Fruit fly (Drosophila melanogaster) whole organism, prepupa: ENCODE data around the gene CG46318.

Source experiments
- CG10631 ChIP-seq: fragments of 200-800 bp; sonication (Bioruptor generic); optimal IDR thresholded peaks from 2 replicates; lab custom pipeline; 2016; ENCODE audit warnings: missing biosample characterization, missing genetic modification characterization
- CG10669 ChIP-seq: fragments of 200-800 bp; sonication (Bioruptor generic); optimal IDR thresholded peaks from 3 replicates; lab custom pipeline; 2018; ENCODE audit warnings: missing biosample characterization, mild to moderate bottlenecking, missing genetic modification characterization, moderate library complexity
- CG31627 ChIP-seq: fragments of 200-800 bp; sonication (Bioruptor generic); optimal IDR thresholded peaks from 3 replicates; lab custom pipeline; 2016; ENCODE audit warnings: missing biosample characterization, missing genetic modification characterization
- CG34406 ChIP-seq: fragments of 200-800 bp; sonication (Bioruptor generic); optimal IDR thresholded peaks from 3 replicates; lab custom pipeline; 2016; ENCODE audit warnings: missing biosample characterization, missing genetic modification characterization
- CG6163 ChIP-seq: fragments of 200-800 bp; sonication (Bioruptor generic); IDR thresholded peaks from 3 replicates; pipeline ENCODE4 v1.3.6; 2022; ENCODE audit warnings: missing biosample characterization, missing genetic modification characterization
- CG6276 ChIP-seq: fragments of 200-800 bp; sonication (Bioruptor generic); optimal IDR thresholded peaks from 2 replicates; lab custom pipeline; 2017; ENCODE audit warnings: missing biosample characterization, mild to moderate bottlenecking, missing genetic modification characterization
- CG6792 ChIP-seq: fragments of 200-800 bp; sonication (Bioruptor generic); optimal IDR thresholded peaks from 3 replicates; lab custom pipeline; 2016; ENCODE audit warnings: missing biosample characterization, missing genetic modification characterization
- CG6808 ChIP-seq: fragments of 200-800 bp; sonication (Bioruptor generic); optimal IDR thresholded peaks from 3 replicates; lab custom pipeline; 2017; ENCODE audit warnings: missing biosample characterization, missing genetic modification characterization, mild to moderate bottlenecking, moderate library complexity, missing genetic modification reagents
- CG7368 ChIP-seq: fragments of 200-800 bp; sonication (Bioruptor generic); optimal IDR thresholded peaks from 3 replicates; lab custom pipeline; 2016; ENCODE audit warnings: missing biosample characterization, missing genetic modification characterization
- CG8119 ChIP-seq: fragments of 200-800 bp; sonication (Bioruptor generic); IDR thresholded peaks from 3 replicates; pipeline ENCODE4 v1.3.6; 2022; ENCODE audit warnings: missing biosample characterization, missing genetic modification characterization
- CG8319 ChIP-seq: fragments of 200-800 bp; sonication (Bioruptor generic); optimal IDR thresholded peaks from 3 replicates; lab custom pipeline; 2016; ENCODE audit warnings: missing biosample characterization, missing genetic modification characterization
- CG8632 ChIP-seq: fragments of 200-800 bp; sonication (Bioruptor generic); optimal IDR thresholded peaks from 3 replicates; lab custom pipeline; 2016; ENCODE audit warnings: missing biosample characterization, missing genetic modification characterization
- CG9139 ChIP-seq: fragments of 200-800 bp; sonication (Bioruptor generic); optimal IDR thresholded peaks from 3 replicates; lab custom pipeline; 2017; ENCODE audit warnings: missing biosample characterization, mild to moderate bottlenecking, missing genetic modification characterization
- Eip75B ChIP-seq: fragments of 200-800 bp; sonication (Bioruptor generic); optimal IDR thresholded peaks from 3 replicates; lab custom pipeline; 2016; ENCODE audit warnings: missing biosample characterization, missing genetic modification characterization
- Eip78C ChIP-seq: fragments of 200-800 bp; sonication (Bioruptor generic); peaks from one replicate; lab custom pipeline; 2016; ENCODE audit warnings: missing biosample characterization, missing genetic modification characterization
- Eip93F ChIP-seq: fragments of 200-800 bp; sonication (Bioruptor generic); optimal IDR thresholded peaks from 2 replicates; lab custom pipeline; 2016; ENCODE audit warnings: missing biosample characterization, mild to moderate bottlenecking, missing genetic modification characterization
- Ets21C ChIP-seq: fragments of 200-800 bp; sonication (Bioruptor generic); optimal IDR thresholded peaks from 3 replicates; lab custom pipeline; 2016; ENCODE audit warnings: missing biosample characterization, missing genetic modification characterization
- Ets96B ChIP-seq: fragments of 200-800 bp; optimal IDR thresholded peaks from 2 replicates; lab custom pipeline; 2019; ENCODE audit warnings: missing biosample characterization, mild to moderate bottlenecking, missing genetic modification characterization, moderate library complexity
- Hr38 ChIP-seq: sonication (Bioruptor generic); optimal IDR thresholded peaks from 2 replicates; lab custom pipeline; 2016; ENCODE audit warnings: missing biosample characterization, missing genetic modification characterization
- Hr39 ChIP-seq: fragments of 200-800 bp; sonication (Bioruptor generic); optimal IDR thresholded peaks from 2 replicates; lab custom pipeline; 2016; ENCODE audit warnings: missing biosample characterization, missing genetic modification characterization
- Met ChIP-seq: fragments of 200-800 bp; sonication (Bioruptor generic); optimal IDR thresholded peaks from 3 replicates; lab custom pipeline; 2016; ENCODE audit warnings: missing biosample characterization, missing genetic modification characterization
- OdsH ChIP-seq: fragments of 200-800 bp; sonication (Bioruptor generic); optimal IDR thresholded peaks from 3 replicates; lab custom pipeline; 2016; ENCODE audit warnings: missing biosample characterization, missing genetic modification characterization
- Smox ChIP-seq: fragments of 200-800 bp; sonication (Bioruptor generic); optimal IDR thresholded peaks from 3 replicates; lab custom pipeline; 2016; ENCODE audit warnings: missing biosample characterization, missing genetic modification characterization
- Sox102F ChIP-seq: fragments of 200-800 bp; sonication (Bioruptor generic); optimal IDR thresholded peaks from 2 replicates; lab custom pipeline; 2016; ENCODE audit warnings: missing biosample characterization, mild to moderate bottlenecking, missing genetic modification characterization
- Sox14 ChIP-seq: fragments of 200-800 bp; sonication (Bioruptor generic); optimal IDR thresholded peaks from 3 replicates; lab custom pipeline; 2016; ENCODE audit warnings: missing biosample characterization, missing genetic modification characterization
- achi ChIP-seq: fragments of 200-800 bp; sonication (Bioruptor generic); optimal IDR thresholded peaks from 3 replicates; lab custom pipeline; 2016; ENCODE audit warnings: missing biosample characterization, missing genetic modification characterization
- cyc ChIP-seq: fragments of 200-800 bp; sonication (Bioruptor generic); optimal IDR thresholded peaks from 3 replicates; lab custom pipeline; 2016; ENCODE audit warnings: missing biosample characterization, missing genetic modification characterization
- dac ChIP-seq: fragments of 200-800 bp; sonication (Bioruptor generic); optimal IDR thresholded peaks from 2 replicates; lab custom pipeline; 2017; ENCODE audit warnings: missing biosample characterization, mild to moderate bottlenecking, missing genetic modification characterization
- dsx ChIP-seq: fragments of 200-800 bp; optimal IDR thresholded peaks from 3 replicates; lab custom pipeline; 2019; ENCODE audit warnings: missing biosample characterization, mild to moderate bottlenecking, missing genetic modification characterization, moderate library complexity; ENCODE audit not compliant: poor library complexity, severe bottlenecking
- eg ChIP-seq: fragments of 200-800 bp; sonication (Bioruptor generic); IDR thresholded peaks from 3 replicates; pipeline ENCODE4 v1.3.6; 2022; ENCODE audit warnings: missing biosample characterization, missing genetic modification characterization
- esn ChIP-seq: fragments of 200-800 bp; sonication (Bioruptor generic); optimal IDR thresholded peaks from 2 replicates; lab custom pipeline; 2016; ENCODE audit warnings: missing biosample characterization, mild to moderate bottlenecking, missing genetic modification characterization, moderate library complexity
- fkh ChIP-seq: fragments of 200-800 bp; sonication (Bioruptor generic); optimal IDR thresholded peaks from 3 replicates; lab custom pipeline; 2017; ENCODE audit warnings: missing biosample characterization, mild to moderate bottlenecking, missing genetic modification characterization, moderate library complexity
- net ChIP-seq: fragments of 200-800 bp; sonication (Bioruptor generic); optimal IDR thresholded peaks from 3 replicates; lab custom pipeline; 2016; ENCODE audit warnings: missing biosample characterization, missing genetic modification characterization
- salr ChIP-seq, 2 experiments: fragments of 200-800 bp; sonication (Bioruptor generic); optimal IDR thresholded peaks; 3 replicates each; lab custom pipeline; 2016 to 2018; ENCODE audit warnings: missing biosample characterization in 2 of 2, missing genetic modification characterization in 2 of 2, mild to moderate bottlenecking in 1 of 2
- spab ChIP-seq: fragments of 200-800 bp; sonication (Bioruptor generic); optimal IDR thresholded peaks from 2 replicates; lab custom pipeline; 2017; ENCODE audit warnings: missing biosample characterization, mild to moderate bottlenecking, missing genetic modification characterization, missing genetic modification reagents
- ss ChIP-seq, 2 experiments: fragments of 200-800 bp; sonication (Bioruptor generic); optimal IDR thresholded peaks; 2 replicates in 1 of 2; 3 replicates in 1 of 2; lab custom pipeline; 2017 to 2018; ENCODE audit warnings: mild to moderate bottlenecking in 2 of 2, missing biosample characterization in 2 of 2, missing genetic modification characterization in 2 of 2, moderate library complexity in 1 of 2
- topi ChIP-seq: fragments of 200-800 bp; sonication (Bioruptor generic); optimal IDR thresholded peaks from 3 replicates; lab custom pipeline; 2016; ENCODE audit warnings: missing biosample characterization, missing genetic modification characterization

CG46318 gene

DNA sequence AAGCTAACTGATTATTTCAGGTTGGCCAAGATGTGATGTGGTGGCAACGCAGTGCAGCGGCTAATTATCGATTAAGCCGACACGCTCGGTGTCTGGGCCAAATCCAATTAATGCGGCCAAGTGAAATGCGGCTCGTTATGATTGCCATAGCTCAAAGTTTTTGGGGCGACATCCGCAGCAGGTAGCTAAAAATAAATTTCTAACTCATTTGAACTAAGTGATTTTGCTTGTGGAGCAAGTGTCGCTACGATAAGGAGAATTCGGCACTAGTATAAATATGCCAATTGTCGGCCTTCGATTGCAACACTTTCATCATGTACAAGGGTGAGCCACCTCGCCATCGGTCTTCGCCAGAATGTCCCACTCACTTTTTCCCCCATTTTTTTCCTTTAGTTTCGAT lies 14.5 kb downstream of the CG46318 start, which contains the start of gene CG34282:
CG34282 (plus strand) TSS at position 301 of the 400 bp plus-strand sequence.
- no peak for TF ChIP-seq CG6792 (GFP tag; lab: Kevin White, UChicago)
- no peak for TF ChIP-seq CG6276
- no peak for TF ChIP-seq Sox102F (GFP tag; lab: Kevin White, UChicago)
- TF ChIP-seq esn = no peak
- TF ChIP-seq Sox14 (GFP tag; lab: Kevin White, UChicago) = no peak
- TF ChIP-seq CG10669 (GFP tag; lab: Kevin White, UChicago) = no peak
- TF ChIP-seq Met (GFP tag; lab: Kevin White, UChicago) = no peak
- TF ChIP-seq eg (GFP tag; lab: Robert Waterston, UW) = no peak
- TF ChIP-seq, all 60 proteins: peak for 0

DNA sequence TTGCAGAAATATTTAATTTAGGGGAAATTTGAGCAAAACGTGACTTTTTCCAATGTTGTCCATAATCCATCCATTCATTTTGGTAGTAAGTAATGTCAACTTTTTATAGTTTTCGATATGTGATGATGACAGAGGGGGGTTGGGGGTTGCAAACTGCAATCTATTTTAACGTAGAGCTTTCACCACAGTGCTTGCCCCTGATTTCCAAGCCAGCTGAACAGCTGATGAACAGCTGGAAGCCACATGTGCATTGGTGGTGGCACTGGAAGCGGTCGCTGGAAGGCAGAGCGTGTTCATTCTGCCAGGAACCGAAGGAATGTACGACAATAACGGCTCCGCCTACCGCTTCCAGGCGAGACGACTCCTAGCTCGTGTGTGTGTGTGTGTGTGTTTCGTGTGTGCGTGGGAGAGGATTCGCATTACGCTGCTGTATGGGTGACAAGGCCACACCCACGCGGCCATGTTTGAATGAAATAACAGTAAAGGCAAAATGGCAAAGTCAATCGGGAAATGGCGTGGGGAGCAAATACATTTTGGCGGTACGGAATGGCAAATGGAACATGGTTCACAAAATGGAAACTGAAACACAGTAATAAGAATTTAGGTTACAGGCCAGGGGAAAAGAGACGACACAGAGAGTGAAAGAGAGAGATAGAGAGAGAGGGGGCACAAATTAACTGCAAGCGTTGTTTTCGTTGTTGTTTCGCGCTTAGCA lies 18.6 kb downstream of the CG46318 start:
- TF ChIP-seq CG7368 (GFP tag; lab: Kevin White, UChicago) (no peak), cyc (GFP tag; lab: Kevin White, UChicago) (no peak), CG9139 (no peak), Eip75B (GFP tag; lab: Kevin White, UChicago) (no peak), fkh (GFP tag; lab: Kevin White, UChicago) (no peak), salr (GFP tag; optimal IDR thresholded peaks at IDR 0.05; lab: Kevin White, UChicago) (no peak), achi (GFP tag; lab: Kevin White, UChicago) (no peak)
- TF ChIP-seq, all 60 proteins: peak for 0

DNA sequence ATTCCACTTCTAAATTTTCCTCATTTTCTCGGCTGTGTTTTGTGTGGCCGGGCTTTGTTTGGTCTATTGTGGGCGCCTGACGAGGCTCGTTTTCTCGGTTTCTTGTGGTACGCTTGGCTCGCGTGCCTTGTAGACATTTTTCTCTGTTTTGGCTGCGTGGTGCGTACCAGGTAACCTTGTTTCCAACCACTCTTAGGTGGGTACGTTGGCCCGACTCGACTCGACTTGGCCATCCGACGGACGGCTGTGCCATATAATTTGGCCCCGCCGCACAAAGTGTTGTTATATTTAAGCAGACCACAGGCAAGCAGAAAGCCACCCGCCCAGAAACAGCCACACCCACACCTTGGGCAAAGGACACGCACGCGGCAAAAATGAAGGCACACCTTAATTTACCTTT lies 23.1 kb downstream of the CG46318 start:
- TF ChIP-seq CG7368 (GFP tag; lab: Kevin White, UChicago) = no peak
- no peak for TF ChIP-seq CG6792 (GFP tag; lab: Kevin White, UChicago)
- no peak for TF ChIP-seq Sox102F (GFP tag; lab: Kevin White, UChicago)
- no peak for TF ChIP-seq Ets21C (GFP tag; lab: Kevin White, UChicago)
- TF ChIP-seq Eip93F = no peak
- no peak for TF ChIP-seq CG8319
- no peak for TF ChIP-seq dac (GFP tag; lab: Kevin White, UChicago)
- TF ChIP-seq Ets96B (tag; lab: Kevin White, UChicago) = no peak
- no peak for TF ChIP-seq salr (GFP tag; optimal IDR thresholded peaks at IDR 0.05; lab: Kevin White, UChicago)
- no peak for TF ChIP-seq Hr39
- no peak for TF ChIP-seq fkh (GFP tag; lab: Kevin White, UChicago)
- no peak for TF ChIP-seq CG31627 (GFP tag; lab: Kevin White, UChicago)
- no peak for TF ChIP-seq CG34406
- TF ChIP-seq Hr38 (GFP tag; lab: Kevin White, UChicago) = no peak
- TF ChIP-seq OdsH = no peak
- no peak for TF ChIP-seq cyc (GFP tag; lab: Kevin White, UChicago)
- no peak for TF ChIP-seq net (GFP tag; lab: Kevin White, UChicago)
- no peak for TF ChIP-seq Eip75B (GFP tag; lab: Kevin White, UChicago)
- no peak for TF ChIP-seq Smox (GFP tag; lab: Kevin White, UChicago)

DNA sequence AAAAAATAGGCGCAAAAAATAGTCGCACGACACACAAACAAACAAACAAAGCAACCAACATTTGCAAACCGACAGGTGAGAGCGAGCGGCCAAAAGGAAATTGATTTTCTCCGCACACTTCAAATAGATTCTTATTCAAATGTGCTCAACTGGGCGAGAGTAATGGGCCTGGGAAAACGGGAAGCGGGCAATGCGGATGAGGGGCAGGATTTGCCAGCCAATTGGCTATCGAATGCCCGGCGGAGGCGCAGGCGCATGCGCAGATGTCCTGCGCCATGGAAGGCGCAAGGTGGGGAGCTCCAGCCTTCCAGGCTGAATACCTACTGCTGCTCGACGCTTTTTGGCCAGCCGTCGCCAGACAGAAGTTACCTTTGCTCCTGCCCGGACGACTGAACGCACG lies 24.7 kb downstream of the CG46318 start, which contains the start of the genes ChAT and VAChT:
ChAT (plus strand) TSS at position 352 of the 400 bp plus-strand sequence.
VAChT (plus strand) TSS at position 352 of the 400 bp plus-strand sequence.
- TF ChIP-seq Met (GFP tag; lab: Kevin White, UChicago) (no peak), CG8119 (GFP tag; lab: Robert Waterston, UW) (no peak), ss (GFP tag; optimal IDR thresholded peaks at IDR 0.05; lab: Kevin White, UChicago) (no peak), Smox (GFP tag; lab: Kevin White, UChicago) (no peak), topi (no peak), Ets96B (tag; lab: Kevin White, UChicago) (no peak), Eip78C (GFP tag; lab: Kevin White, UChicago) (no peak), CG10631 (GFP tag; lab: Kevin White, UChicago) (no peak), CG6163 (no peak), Ets21C (GFP tag; lab: Kevin White, UChicago) (no peak), dsx (GFP tag; lab: Kevin White, UChicago) (no peak), dac (GFP tag; lab: Kevin White, UChicago) (no peak), Sox102F (GFP tag; lab: Kevin White, UChicago) (no peak), spab (GFP tag; lab: Kevin White, UChicago) (no peak), CG6808 (GFP tag; lab: Kevin White, UChicago) (no peak), CG8632 (GFP tag; lab: Kevin White, UChicago) (no peak)
